Fruit fly (Drosophila melanogaster): Measurements from ENCODE around the gene FucT6.

FucT6 gene

dm6 chrX:11709799-11710720, at the start of gene FucT6 (continued):
- TF ChIP-seq CG15011 (GFP tag; optimal IDR thresholded peaks at IDR 0.05) (no peak), CG1792 (GFP tag; optimal IDR thresholded peaks at IDR 0.05) (no peak), Drgx (GFP tag; IDR thresholded peaks at IDR 0.05) (0 out of 2 replicates have a peak, but pooled peaks have one; percentile 53), Med (GFP tag) (peak; percentile 84), CG5953 (GFP tag; IDR thresholded peaks at IDR 0.05) (no peak), Vsx1 (GFP tag; optimal IDR thresholded peaks at IDR 0.05) (no peak), Optix (GFP tag; IDR thresholded peaks at IDR 0.05) (no peak), ranshi (GFP tag; IDR thresholded peaks at IDR 0.05) (0 out of 2 replicates have a peak, but pooled peaks have one; percentile 21), Hsf (GFP tag; optimal IDR thresholded peaks at IDR 0.05) (no peak), CG5245 (GFP tag; optimal IDR thresholded peaks at IDR 0.05) (no peak), Dref (GFP tag; IDR thresholded peaks at IDR 0.05) (peak; percentile 98), CG18262 (tag; optimal IDR thresholded peaks at IDR 0.05) (peak; percentile 34), row (GFP tag; IDR thresholded peaks at IDR 0.05) (no peak; the same call in 1 of the 3 replicates), CG30403 (GFP tag; optimal IDR thresholded peaks at IDR 0.05) (no peak), CG12942 (GFP tag; optimal IDR thresholded peaks at IDR 0.05) (no peak), CG14441 (GFP tag; IDR thresholded peaks at IDR 0.05) (no peak), Sry-δ (GFP tag; optimal IDR thresholded peaks at IDR 0.05) (peak; percentile 95), CG9932 (GFP tag; IDR thresholded peaks at IDR 0.05) (no peak; the same call in 1 of the 2 replicates), tio (GFP tag; optimal IDR thresholded peaks at IDR 0.05) (no peak), CG9215 (GFP tag; IDR thresholded peaks at IDR 0.05) (no peak), E2f1 (GFP tag; IDR thresholded peaks at IDR 0.05) (no peak), CG10366 (GFP tag; IDR thresholded peaks at IDR 0.05) (no peak), ase (GFP tag; IDR thresholded peaks at IDR 0.05) (no peak), otp (GFP tag; IDR thresholded peaks at IDR 0.05) (no peak), Sin3A (optimal IDR thresholded peaks at IDR 0.05) (peak; percentile 26), D19A (tag; optimal IDR thresholded peaks at IDR 0.05) (peak; percentile 8), twi (tag; optimal IDR thresholded peaks at IDR 0.05) (no peak), CG13287 (GFP tag; IDR thresholded peaks at IDR 0.05; ENCODE audit: partially characterized antibody) (peak; percentile 91), CG17385 (GFP tag; optimal IDR thresholded peaks at IDR 0.05) (no peak), CG7271 (tag; optimal IDR thresholded peaks at IDR 0.05) (no peak), CG6175 (GFP tag; IDR thresholded peaks at IDR 0.05) (no peak), CG14014 (GFP tag; IDR thresholded peaks at IDR 0.05) (no peak), gsb-n (tag; optimal IDR thresholded peaks at IDR 0.05) (no peak), Deaf1 (tag; optimal IDR thresholded peaks at IDR 0.05) (no peak), pzg (GFP tag; optimal IDR thresholded peaks at IDR 0.05) (peak; percentile 94), ci (GFP tag; IDR thresholded peaks at IDR 0.05) (0 out of 3 replicates have a peak, but pooled peaks have one; percentile 7), zen2 (GFP tag; IDR thresholded peaks at IDR 0.05; ENCODE audit: partially characterized antibody) (peak; percentile 76), bsh (GFP tag; optimal IDR thresholded peaks at IDR 0.05) (peak in 1 of 2 experiments; percentile 33), CG10209 (GFP tag; optimal IDR thresholded peaks at IDR 0.05) (peak; percentile 6), Hand (GFP tag; optimal IDR thresholded peaks at IDR 0.05) (no peak), Ptx1 (GFP tag; IDR thresholded peaks at IDR 0.05) (0 out of 2 replicates have a peak, but pooled peaks have one; percentile 14), Doc3 (GFP tag; IDR thresholded peaks at IDR 0.05; ENCODE audit: partially characterized antibody) (peak; percentile 75), sob (GFP tag; IDR thresholded peaks at IDR 0.05) (no peak)

All from whole organism, embryonic.